Fruit fly (Drosophila melanogaster): ENCODE results near the gene CG7829.

CG7829 gene

dm6 chr3R:29786016-29786996 lies 31.3 kb downstream of the CG7829 start (continued):
- TF ChIP-seq CG17359 (tag; optimal IDR thresholded peaks at IDR 0.05) = peak; percentile 14
- TF ChIP-seq pzg (GFP tag; optimal IDR thresholded peaks at IDR 0.05) = no peak
- no peak for TF ChIP-seq ATbp (GFP tag; optimal IDR thresholded peaks at IDR 0.05)
- peak; percentile 14 for TF ChIP-seq fd96Cb (tag; optimal IDR thresholded peaks at IDR 0.05)
- TF ChIP-seq pan (optimal IDR thresholded peaks at IDR 0.05) = no peak
- TF ChIP-seq pan (GFP tag; optimal IDR thresholded peaks at IDR 0.05 in 1 of 2, IDR thresholded peaks at IDR 0.05 in 1 of 2) = peak in 1 of 2 experiments; percentile 57
- TF ChIP-seq Med (GFP tag) = peak; percentile 71
- peak; percentile 26 for TF ChIP-seq phol (tag; optimal IDR thresholded peaks at IDR 0.05)
- peak; percentile 54 for TF ChIP-seq Drgx (GFP tag; IDR thresholded peaks at IDR 0.05)
- TF ChIP-seq CG6689 (GFP tag; IDR thresholded peaks at IDR 0.05) = peak; percentile 14; the same call in 1 of the 2 replicates
- no peak for TF ChIP-seq Side (GFP tag; optimal IDR thresholded peaks at IDR 0.05)
- peak; percentile 28; the same call in 1 of the 2 replicates for TF ChIP-seq CG17328 (GFP tag; IDR thresholded peaks at IDR 0.05)
- TF ChIP-seq seq (GFP tag; IDR thresholded peaks at IDR 0.05) = peak; percentile 36; the same call in 1 of the 2 replicates
- no peak for TF ChIP-seq HHEX (GFP tag; optimal IDR thresholded peaks at IDR 0.05)
- TF ChIP-seq vvl (GFP tag; IDR thresholded peaks at IDR 0.05) = peak; percentile 66
- TF ChIP-seq Nf-YA (GFP tag; IDR thresholded peaks at IDR 0.05) = no peak
- TF ChIP-seq Xrp1 (GFP tag; IDR thresholded peaks at IDR 0.05) = peak; percentile 43; the same call in 1 of the 2 replicates
- TF ChIP-seq CG11504 (tag; optimal IDR thresholded peaks at IDR 0.05) = peak; percentile 43
- TF ChIP-seq Doc3 (GFP tag; IDR thresholded peaks at IDR 0.05; ENCODE audit: partially characterized antibody) = no peak
- TF ChIP-seq corto (GFP tag; optimal IDR thresholded peaks at IDR 0.05) = peak; percentile 46
- peak; percentile 18 for TF ChIP-seq bab2 (GFP tag; optimal IDR thresholded peaks at IDR 0.05)
- peak; percentile 16 for TF ChIP-seq ind (GFP tag; optimal IDR thresholded peaks at IDR 0.05)
- 0 out of 2 replicates have a peak, but pooled peaks have one; percentile 26 for TF ChIP-seq CG14014 (GFP tag; IDR thresholded peaks at IDR 0.05)
- 0 out of 3 replicates have a peak, but pooled peaks have one; percentile 33 for TF ChIP-seq jigr1 (GFP tag; IDR thresholded peaks at IDR 0.05)
- peak; percentile 34; the same call in 1 of the 2 replicates for TF ChIP-seq slbo (GFP tag; IDR thresholded peaks at IDR 0.05)
- no peak for TF ChIP-seq CG17361 (GFP tag; IDR thresholded peaks at IDR 0.05)
- no peak for TF ChIP-seq Hmr (GFP tag; optimal IDR thresholded peaks at IDR 0.05)
- TF ChIP-seq HLH3B (GFP tag; IDR thresholded peaks at IDR 0.05) = peak; percentile 26; the same call in 1 of the 2 replicates
- 0 out of 3 replicates have a peak, but pooled peaks have one; percentile 31 for TF ChIP-seq row (GFP tag; IDR thresholded peaks at IDR 0.05)
- peak; percentile 87 for TF ChIP-seq Ets65A (GFP tag)

dm6 chr3R:29785242-29785641 lies 32.3 kb downstream of the CG7829 start:
- TF ChIP-seq CG4404 (GFP tag; IDR thresholded peaks at IDR 0.05) (0 out of 2 replicates have a peak, but pooled peaks have one; percentile 10), H15 (GFP tag; IDR thresholded peaks at IDR 0.05) (0 out of 3 replicates have a peak, but pooled peaks have one; percentile 22), Med (GFP tag) (peak; percentile 13), hkb (optimal IDR thresholded peaks at IDR 0.05) (no peak), hkb (GFP tag; IDR thresholded peaks at IDR 0.05) (no peak)

dm6 chr3R:29783210-29783609 lies 34.4 kb downstream of the CG7829 start:
- TF ChIP-seq sug (tag; optimal IDR thresholded peaks at IDR 0.05) (peak; percentile 9), CG2678 (tag; optimal IDR thresholded peaks at IDR 0.05) (peak; percentile 35), Med (GFP tag) (peak; percentile 0), Optix (GFP tag; IDR thresholded peaks at IDR 0.05) (no peak), grn (GFP tag; optimal IDR thresholded peaks at IDR 0.05) (peak; percentile 21), GATAe (GFP tag; conservative IDR thresholded peaks at IDR 0.05) (peak; percentile 39; the same call in 1 of the 2 replicates), HLH4C (GFP tag; IDR thresholded peaks at IDR 0.05; ENCODE audit: partially characterized antibody) (no peak), H2.0 (GFP tag; IDR thresholded peaks at IDR 0.05) (no peak), sens (GFP tag) (peak; percentile 69), CG11247 (GFP tag; IDR thresholded peaks at IDR 0.05) (no peak), CG34376 (GFP tag; optimal IDR thresholded peaks at IDR 0.05) (peak; percentile 53), sd (tag; optimal IDR thresholded peaks at IDR 0.05) (peak; percentile 79), lab (GFP tag; optimal IDR thresholded peaks at IDR 0.05) (peak; percentile 13), CG2120 (GFP tag; optimal IDR thresholded peaks at IDR 0.05) (no peak), pan (optimal IDR thresholded peaks at IDR 0.05) (no peak), pan (GFP tag; optimal IDR thresholded peaks at IDR 0.05 in 1 of 2, IDR thresholded peaks at IDR 0.05 in 1 of 2) (peak in 1 of 2 experiments; percentile 8), CG10274 (GFP tag; optimal IDR thresholded peaks at IDR 0.05) (no peak)

Measured in whole organism, embryonic.